Fruit fly (Drosophila melanogaster): ENCODE measurements around the gene Mat89Ba.

Gene Mat89Ba

DNA sequence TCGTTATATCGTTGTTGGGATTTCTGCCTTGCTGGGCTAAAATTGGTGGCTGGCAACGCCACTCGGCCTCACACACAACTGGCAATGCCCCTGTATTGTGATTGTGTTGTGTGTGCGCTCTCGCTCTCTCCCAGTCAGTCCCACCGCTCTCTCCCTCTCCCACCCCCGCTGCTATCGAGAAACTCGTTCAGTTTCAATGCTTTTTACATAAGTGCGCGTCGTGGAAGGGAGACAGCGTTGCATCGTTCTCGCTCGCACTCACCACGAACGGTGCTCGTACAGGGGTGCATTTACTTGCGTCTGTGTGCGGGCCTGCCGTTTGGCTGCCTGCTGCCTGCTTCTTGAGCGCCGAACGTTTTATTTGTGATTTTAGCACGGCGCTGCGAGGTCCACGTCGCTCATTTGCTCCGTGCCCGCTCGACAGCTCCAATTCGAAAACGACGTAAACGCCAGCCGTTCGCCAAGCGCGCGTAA, 29.7 kb downstream of the Mat89Ba start (continued):
- TF ChIP-seq D (optimal IDR thresholded peaks at IDR 0.05) = peak; percentile 96
- TF ChIP-seq D (GFP tag; optimal IDR thresholded peaks at IDR 0.05) = peak; percentile 20
- peak; percentile 29 for TF ChIP-seq CG2678 (tag; optimal IDR thresholded peaks at IDR 0.05)
- no peak for TF ChIP-seq CG10565 (GFP tag; optimal IDR thresholded peaks at IDR 0.05)
- TF ChIP-seq lbe (GFP tag; optimal IDR thresholded peaks at IDR 0.05) = peak; percentile 72
- TF ChIP-seq CG17361 (GFP tag; IDR thresholded peaks at IDR 0.05) = no peak
- TF ChIP-seq esg (GFP tag; conservative IDR thresholded peaks at IDR 0.05) = no peak
- peak; percentile 86 for TF ChIP-seq sug (tag; optimal IDR thresholded peaks at IDR 0.05)
- peak; percentile 92 for TF ChIP-seq Jarid2 (GFP tag; optimal IDR thresholded peaks at IDR 0.05)
- TF ChIP-seq lola (GFP tag; optimal IDR thresholded peaks at IDR 0.05) = no peak
- TF ChIP-seq CG17359 (tag; optimal IDR thresholded peaks at IDR 0.05) = peak; percentile 32
- no peak for TF ChIP-seq Sin3A (optimal IDR thresholded peaks at IDR 0.05)
- TF ChIP-seq Mad (GFP tag; optimal IDR thresholded peaks at IDR 0.05) = no peak
- TF ChIP-seq CG17568 (GFP tag; optimal IDR thresholded peaks at IDR 0.05) = no peak
- TF ChIP-seq Oli (tag; optimal IDR thresholded peaks at IDR 0.05) = no peak
- TF ChIP-seq CG4282 (GFP tag; optimal IDR thresholded peaks at IDR 0.05) = peak; percentile 25
- no peak for TF ChIP-seq slp2 (GFP tag; optimal IDR thresholded peaks at IDR 0.05)
- TF ChIP-seq Hr39 (optimal IDR thresholded peaks at IDR 0.05) = no peak
- peak; percentile 38 for TF ChIP-seq CG15601 (tag; optimal IDR thresholded peaks at IDR 0.05)
- TF ChIP-seq CHES-1-like (GFP tag; optimal IDR thresholded peaks at IDR 0.05) = peak; percentile 61
- peak; percentile 41 for TF ChIP-seq Abd-B (GFP tag; optimal IDR thresholded peaks at IDR 0.05)
- no peak for TF ChIP-seq CG16779 (GFP tag; IDR thresholded peaks at IDR 0.05)
- no peak for TF ChIP-seq Awh (GFP tag; IDR thresholded peaks at IDR 0.05)
- no peak for TF ChIP-seq CG11093 (GFP tag; IDR thresholded peaks at IDR 0.05)
- peak; percentile 72 for TF ChIP-seq CG13624 (GFP tag; optimal IDR thresholded peaks at IDR 0.05)
- no peak for TF ChIP-seq Atf3 (GFP tag; optimal IDR thresholded peaks at IDR 0.05)
- TF ChIP-seq D19A (tag; optimal IDR thresholded peaks at IDR 0.05) = peak; percentile 49
- no peak for TF ChIP-seq bbx (GFP tag; IDR thresholded peaks at IDR 0.05; ENCODE audit: partially characterized antibody)
- TF ChIP-seq CG6854 (GFP tag; optimal IDR thresholded peaks at IDR 0.05) = peak; percentile 30
- TF ChIP-seq CG32532 (GFP tag; IDR thresholded peaks at IDR 0.05) = no peak
- no peak for TF ChIP-seq TFAM (GFP tag; optimal IDR thresholded peaks at IDR 0.05)
- no peak for TF ChIP-seq Hr3 (GFP tag; optimal IDR thresholded peaks at IDR 0.05)
- peak; percentile 1 for TF ChIP-seq Mes4 (GFP tag; optimal IDR thresholded peaks at IDR 0.05)
- TF ChIP-seq CG6813 (GFP tag; optimal IDR thresholded peaks at IDR 0.05) = peak; percentile 20
- TF ChIP-seq CG10321 (GFP tag; IDR thresholded peaks at IDR 0.05) = no peak
- no peak for TF ChIP-seq seq (GFP tag; IDR thresholded peaks at IDR 0.05)
- peak; percentile 50 for TF ChIP-seq CTCF (GFP tag; optimal IDR thresholded peaks at IDR 0.05)
- no peak for TF ChIP-seq CG1792 (GFP tag; optimal IDR thresholded peaks at IDR 0.05)
- peak; percentile 95 for TF ChIP-seq CG12769 (tag; optimal IDR thresholded peaks at IDR 0.05)
- TF ChIP-seq CG14667 (GFP tag; IDR thresholded peaks at IDR 0.05) = no peak
- TF ChIP-seq onecut (GFP tag; IDR thresholded peaks at IDR 0.05) = peak; percentile 41; the same call in 1 of the 2 replicates
- TF ChIP-seq CG11247 (GFP tag; IDR thresholded peaks at IDR 0.05) = no peak
- TF ChIP-seq CG31365 (tag; optimal IDR thresholded peaks at IDR 0.05) = peak; percentile 65
- TF ChIP-seq Eip74EF (GFP tag; optimal IDR thresholded peaks at IDR 0.05) = peak in 1 of 2 experiments; percentile 64
- TF ChIP-seq Usf (GFP tag; optimal IDR thresholded peaks at IDR 0.05) = no peak
- no peak for TF ChIP-seq CG8388 (GFP tag; optimal IDR thresholded peaks at IDR 0.05)
- no peak for TF ChIP-seq H2.0 (GFP tag; IDR thresholded peaks at IDR 0.05)
- peak; percentile 63 for TF ChIP-seq CG7928 (GFP tag; optimal IDR thresholded peaks at IDR 0.05)
- no peak for TF ChIP-seq so (GFP tag; IDR thresholded peaks at IDR 0.05)
- TF ChIP-seq mld (GFP tag; IDR thresholded peaks at IDR 0.05; ENCODE audit: partially characterized antibody) = no peak
- no peak for TF ChIP-seq Doc3 (GFP tag; IDR thresholded peaks at IDR 0.05; ENCODE audit: partially characterized antibody)
- TF ChIP-seq BtbVII (GFP tag; optimal IDR thresholded peaks at IDR 0.05) = peak; percentile 26
